Worm (Caenorhabditis elegans) whole organism, L4 larva: ENCODE measurements around the gene dml-1.
A peak's percentile ranks its signal among the peaks of the same experiment; 100 is the strongest.
"Not testable (repeated sequence)": the region's sequence is repeated elsewhere in the genome, so short reads cannot be mapped to it uniquely, and the experiment has no call there.

Experiments
- D1046.2 ChIP-seq: fragments of 200-800 bp; sonication (Bioruptor generic); IDR thresholded peaks from 2 replicates; pipeline ENCODE4 v1.3.6; 2022; ENCODE audit warnings: missing genetic modification characterization, missing compliant biosample characterization
- F37D6.2 ChIP-seq: sonication (generic microtip); optimal IDR thresholded peaks from 2 replicates; lab custom pipeline; 2016; ENCODE audit warnings: mild to moderate bottlenecking, missing genetic modification characterization, missing compliant biosample characterization
- F49E8.2 ChIP-seq: sonication (generic microtip); optimal IDR thresholded peaks from 2 replicates; lab custom pipeline; 2016; ENCODE audit warnings: missing compliant biosample characterization, mild to moderate bottlenecking, missing genetic modification characterization, borderline replicate concordance
- R02D3.7 ChIP-seq: fragments of 150-350 bp; sonication (generic microtip); optimal IDR thresholded peaks from 3 replicates; lab custom pipeline; 2014; ENCODE audit warnings: missing biosample characterization, missing genetic modification characterization
- T20F7.1 ChIP-seq: fragments of 200-800 bp; sonication (Bioruptor generic); optimal IDR thresholded peaks from 2 replicates; lab custom pipeline; 2018; ENCODE audit warnings: mild to moderate bottlenecking, missing genetic modification characterization, missing compliant biosample characterization
- T26A8.4 ChIP-seq: fragments of 200-800 bp; sonication (Bioruptor generic); IDR thresholded peaks from 2 replicates; pipeline ENCODE4 v1.3.6; 2022; ENCODE audit warnings: missing genetic modification characterization, missing compliant biosample characterization
- Y48G9A.11 ChIP-seq: fragments of 200-800 bp; sonication (Bioruptor generic); IDR thresholded peaks from 2 replicates; pipeline ENCODE4 v1.3.6; 2022; ENCODE audit warnings: missing genetic modification reagents, missing genetic modification characterization, missing compliant biosample characterization
- Y5F2A.4 ChIP-seq: fragments of 200-800 bp; sonication (Bioruptor generic); optimal IDR thresholded peaks from 2 replicates; lab custom pipeline; 2018; ENCODE audit warnings: mild to moderate bottlenecking, missing genetic modification characterization, missing compliant biosample characterization
- ZK337.2 ChIP-seq: fragments of 200-800 bp; sonication (Bioruptor generic); IDR thresholded peaks from 2 replicates; pipeline ENCODE4 v1.3.6; 2022; ENCODE audit warnings: missing genetic modification reagents, missing genetic modification characterization, missing compliant biosample characterization
- aha-1 ChIP-seq: fragments of 150-350 bp; peaks from one replicate; lab custom pipeline; 2014; ENCODE audit warnings: missing biosample characterization, missing genetic modification characterization
- arid-1 ChIP-seq: fragments of 200-800 bp; sonication (Bioruptor generic); conservative IDR thresholded peaks from 2 replicates; pipeline ENCODE4 v1.3.6; 2022; ENCODE audit warnings: missing genetic modification reagents, missing genetic modification characterization, missing compliant biosample characterization
- ceh-20 ChIP-seq: fragments of 200-800 bp; sonication (Bioruptor generic); IDR thresholded peaks from 2 replicates; pipeline ENCODE4 v1.3.6; 2022; ENCODE audit warnings: missing genetic modification reagents, missing genetic modification characterization, missing compliant biosample characterization
- cey-2 ChIP-seq: sonication (generic microtip); optimal IDR thresholded peaks from 3 replicates; lab custom pipeline; 2017; ENCODE audit warnings: missing genetic modification characterization, mild to moderate bottlenecking, missing compliant biosample characterization, antibody characterized with exemption, borderline replicate concordance; ENCODE audit not compliant: insufficient read depth
- ctbp-1 ChIP-seq: fragments of 200-800 bp; sonication (Bioruptor generic); IDR thresholded peaks from 2 replicates; pipeline ENCODE4 v1.3.6; 2022; ENCODE audit warnings: missing genetic modification reagents, missing genetic modification characterization, missing compliant biosample characterization
- daf-16 ChIP-seq, 3 experiments: sonication (generic microtip); optimal IDR thresholded peaks; 2 replicates each; lab custom pipeline; 2016 to 2017; ENCODE audit warnings: missing genetic modification characterization in 3 of 3, missing genetic modification reagents in 3 of 3, mild to moderate bottlenecking in 2 of 3, missing compliant biosample characterization in 2 of 3, missing biosample characterization in 1 of 3, moderate library complexity in 1 of 3
- dmd-6 ChIP-seq: fragments of 200-800 bp; sonication (Bioruptor generic); IDR thresholded peaks from 2 replicates; pipeline ENCODE4 v1.3.6; 2022; ENCODE audit warnings: missing genetic modification reagents, missing genetic modification characterization, missing compliant biosample characterization
- dmd-9 ChIP-seq: fragments of 200-800 bp; sonication (Bioruptor generic); IDR thresholded peaks from 2 replicates; pipeline ENCODE4 v1.3.6; 2022; ENCODE audit warnings: missing genetic modification reagents, missing genetic modification characterization, missing compliant biosample characterization
- dpl-1 ChIP-seq: fragments of 150-350 bp; optimal IDR thresholded peaks from 2 replicates; lab custom pipeline; 2014; ENCODE audit warnings: missing biosample characterization, missing genetic modification reagents, missing genetic modification characterization
- dve-1 ChIP-seq: sonication (generic microtip); optimal IDR thresholded peaks from 2 replicates; lab custom pipeline; 2017; ENCODE audit warnings: antibody characterized with exemption, mild to moderate bottlenecking, missing genetic modification characterization, missing compliant biosample characterization; ENCODE audit not compliant: insufficient read depth
- fos-1 ChIP-seq: fragments of 150-350 bp; optimal IDR thresholded peaks from 2 replicates; lab custom pipeline; 2014; ENCODE audit warnings: missing biosample characterization, missing genetic modification characterization
- hlh-11 ChIP-seq: fragments of 200-800 bp; sonication (Bioruptor generic); optimal IDR thresholded peaks from 2 replicates; lab custom pipeline; 2018; ENCODE audit warnings: mild to moderate bottlenecking, missing genetic modification characterization, missing compliant biosample characterization
- lin-38 ChIP-seq: fragments of 200-800 bp; sonication (Bioruptor generic); IDR thresholded peaks from 2 replicates; pipeline ENCODE4 v1.3.6; 2022; ENCODE audit warnings: missing genetic modification reagents, missing genetic modification characterization, missing compliant biosample characterization
- lsy-2 ChIP-seq, 2 experiments: fragments of 150-350 bp in 1 of 2; sonication (generic microtip) in 1 of 2; optimal IDR thresholded peaks; 2 replicates each; lab custom pipeline; 2014 to 2017; ENCODE audit warnings: missing biosample characterization in 2 of 2, missing genetic modification characterization in 2 of 2
- madf-9 ChIP-seq: fragments of 200-800 bp; sonication (Bioruptor generic); conservative IDR thresholded peaks from 2 replicates; pipeline ENCODE4 v1.3.6; 2022; ENCODE audit warnings: missing genetic modification reagents, missing genetic modification characterization, missing compliant biosample characterization
- mes-2 ChIP-seq: sonication (generic microtip); optimal IDR thresholded peaks from 2 replicates; lab custom pipeline; 2016; ENCODE audit warnings: missing genotype, mild to moderate bottlenecking, missing genetic modification characterization, missing compliant biosample characterization; ENCODE audit not compliant: poor library complexity, severe bottlenecking
- nhr-10 ChIP-seq: fragments of 150-350 bp; optimal IDR thresholded peaks from 2 replicates; lab custom pipeline; 2014; ENCODE audit warnings: missing biosample characterization, missing genetic modification characterization
- nhr-28 ChIP-seq: fragments of 150-350 bp; optimal IDR thresholded peaks from 2 replicates; lab custom pipeline; 2014; ENCODE audit warnings: missing biosample characterization, missing genetic modification characterization
- nhr-41 ChIP-seq: fragments of 200-800 bp; sonication (Bioruptor generic); IDR thresholded peaks from 2 replicates; pipeline ENCODE4 v1.3.6; 2022; ENCODE audit warnings: missing genetic modification reagents, missing genetic modification characterization, missing compliant biosample characterization
- nhr-42 ChIP-seq: fragments of 200-800 bp; sonication (Bioruptor generic); IDR thresholded peaks from 2 replicates; pipeline ENCODE4 v1.3.6; 2022; ENCODE audit warnings: missing genetic modification characterization, missing compliant biosample characterization
- php-3 ChIP-seq: fragments of 200-800 bp; sonication (Bioruptor generic); IDR thresholded peaks from 2 replicates; pipeline ENCODE4 v1.3.6; 2022; ENCODE audit warnings: missing genetic modification reagents, missing genetic modification characterization, missing compliant biosample characterization
- sdz-12 ChIP-seq: fragments of 200-800 bp; sonication (Bioruptor generic); optimal IDR thresholded peaks from 2 replicates; lab custom pipeline; 2018; ENCODE audit warnings: mild to moderate bottlenecking, missing genetic modification characterization, missing compliant biosample characterization
- skn-1 ChIP-seq: fragments of 150-350 bp; optimal IDR thresholded peaks from 2 replicates; lab custom pipeline; 2014; ENCODE audit warnings: missing biosample characterization, missing genetic modification characterization
- spr-1 ChIP-seq: sonication (generic microtip); optimal IDR thresholded peaks from 2 replicates; lab custom pipeline; 2016; ENCODE audit warnings: mild to moderate bottlenecking, missing genetic modification characterization, missing compliant biosample characterization
- spr-3 ChIP-seq: fragments of 200-800 bp; sonication (Bioruptor generic); optimal IDR thresholded peaks from 2 replicates; lab custom pipeline; 2018; ENCODE audit warnings: mild to moderate bottlenecking, missing genetic modification characterization, missing compliant biosample characterization
- tra-1 ChIP-seq: fragments of 200-800 bp; sonication (Bioruptor generic); IDR thresholded peaks from 2 replicates; pipeline ENCODE4 v1.3.6; 2022; ENCODE audit warnings: missing genetic modification reagents, missing genetic modification characterization, missing compliant biosample characterization
- unc-62 ChIP-seq, 3 experiments: fragments of 150-350 bp in 1 of 3; sonication (generic microtip); optimal IDR thresholded peaks in 2 of 3; peaks in 1 of 3; 1 replicate in 1 of 3; 2 replicates in 2 of 3; lab custom pipeline; 2014 to 2017; ENCODE audit warnings: missing biosample characterization in 3 of 3, missing genetic modification characterization in 3 of 3, missing genetic modification reagents in 3 of 3, missing genotype in 1 of 3
- zip-11 ChIP-seq: fragments of 200-800 bp; sonication (Bioruptor generic); IDR thresholded peaks from 2 replicates; pipeline ENCODE4 v1.3.6; 2022; ENCODE audit warnings: missing genetic modification characterization, missing compliant biosample characterization

Gene dml-1

ce11 chrIV:2892395-2892786, 5.6 kb downstream of the dml-1 start, which contains the start of gene Y54G2A.18:
TSS of gene Y54G2A.18 (minus strand) at chrIV:2892495.
- TF ChIP-seq fos-1, result no peak
- no peak for TF ChIP-seq daf-16 (GFP tag; optimal IDR thresholded peaks at IDR 0.05; lab: Kevin White, UChicago)
- TF ChIP-seq daf-16 (tag; optimal IDR thresholded peaks at IDR 0.05; lab: Kevin White, UChicago), result peak; percentile 83
- TF ChIP-seq unc-62 (GFP tag; optimal IDR thresholded peaks at IDR 0.05 in 1 of 2; lab: Kevin White, UChicago), result peak in 1 of 2 experiments; percentile 28
- TF ChIP-seq unc-62 (tag; optimal IDR thresholded peaks at IDR 0.05; lab: Kevin White, UChicago), result no peak
- TF ChIP-seq hlh-11, result peak; percentile 1
- TF ChIP-seq madf-9 (GFP tag; lab: Robert Waterston, UW), result no peak
- no peak for TF ChIP-seq F49E8.2
- TF ChIP-seq dve-1 (tag; lab: Kevin White, UChicago), result peak; percentile 39
- 0 out of 2 replicates have a peak, but pooled peaks have one; percentile 20 for TF ChIP-seq lin-38 (GFP tag; lab: Robert Waterston, UW)
- TF ChIP-seq nhr-28, result peak; percentile 22
- no peak for TF ChIP-seq nhr-41
- TF ChIP-seq zip-11 (GFP tag; lab: Robert Waterston, UW), result no peak
- peak; percentile 14; the same call in 1 of the 2 replicates for TF ChIP-seq dmd-6 (GFP tag; lab: Robert Waterston, UW)

ce11 chrIV:2892787-2893485, 6.2 kb downstream of the dml-1 start:
- peak; percentile 5 for TF ChIP-seq mes-2 (tag; lab: Kevin White, UChicago)
- TF ChIP-seq daf-16 (GFP tag; optimal IDR thresholded peaks at IDR 0.05; lab: Kevin White, UChicago), result no peak
- peak; percentile 10 for TF ChIP-seq daf-16 (tag; optimal IDR thresholded peaks at IDR 0.05; lab: Kevin White, UChicago)
- TF ChIP-seq aha-1 (tag; lab: Kevin White, UChicago), result no peak
- TF ChIP-seq skn-1, result no peak
- TF ChIP-seq php-3 (GFP tag; lab: Robert Waterston, UW), result no peak
- TF ChIP-seq R02D3.7 (tag; lab: Kevin White, UChicago), result no peak
- no peak for TF ChIP-seq spr-1 (tag; lab: Kevin White, UChicago)

- TF ChIP-seq Y5F2A.4 (GFP tag; lab: Kevin White, UChicago) (no peak), Y48G9A.11 (0 out of 2 replicates have a peak, but pooled peaks have one; percentile 32), lin-38 (GFP tag; lab: Robert Waterston, UW) (peak; percentile 31; the same call in 1 of the 2 replicates), cey-2 (tag; lab: Kevin White, UChicago) (no peak), F49E8.2 (peak; percentile 4), tra-1 (no peak)
These were observed 6.7 kb downstream of the dml-1 start for ce11 chrIV:2893486-2893842.

DNA sequence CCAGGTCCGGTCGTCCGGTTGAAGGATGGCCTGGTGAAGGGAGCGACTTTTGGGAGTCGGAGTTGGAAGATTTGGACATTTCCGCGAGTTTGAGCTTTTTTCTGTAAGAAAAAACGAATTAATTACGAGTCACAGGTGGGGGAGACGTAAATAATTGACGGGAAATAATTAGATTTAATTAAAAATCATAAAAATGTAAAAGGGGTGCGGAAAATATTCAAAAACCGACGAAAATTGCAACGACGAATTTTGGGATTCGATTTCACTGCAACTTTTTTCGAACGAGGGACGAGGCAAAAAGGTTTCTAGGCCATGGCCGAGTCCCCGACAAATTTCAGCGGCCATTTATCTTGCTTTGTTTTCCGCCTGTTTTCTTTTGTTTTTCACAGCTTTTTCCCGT, 7.9 kb downstream of the dml-1 start, which contains the start of gene Y54G2A.19:
Gene Y54G2A.19, minus strand, starts transcription at position 101 of the 400 bp plus-strand sequence.
- TF ChIP-seq sdz-12; spr-3 (GFP tag; lab: Kevin White, UChicago); nhr-10 (tag; lab: Kevin White, UChicago): not testable (repeated sequence)
- TF ChIP-seq, all 104 proteins: peak for 0; not testable (repeated sequence) for 104

DNA sequence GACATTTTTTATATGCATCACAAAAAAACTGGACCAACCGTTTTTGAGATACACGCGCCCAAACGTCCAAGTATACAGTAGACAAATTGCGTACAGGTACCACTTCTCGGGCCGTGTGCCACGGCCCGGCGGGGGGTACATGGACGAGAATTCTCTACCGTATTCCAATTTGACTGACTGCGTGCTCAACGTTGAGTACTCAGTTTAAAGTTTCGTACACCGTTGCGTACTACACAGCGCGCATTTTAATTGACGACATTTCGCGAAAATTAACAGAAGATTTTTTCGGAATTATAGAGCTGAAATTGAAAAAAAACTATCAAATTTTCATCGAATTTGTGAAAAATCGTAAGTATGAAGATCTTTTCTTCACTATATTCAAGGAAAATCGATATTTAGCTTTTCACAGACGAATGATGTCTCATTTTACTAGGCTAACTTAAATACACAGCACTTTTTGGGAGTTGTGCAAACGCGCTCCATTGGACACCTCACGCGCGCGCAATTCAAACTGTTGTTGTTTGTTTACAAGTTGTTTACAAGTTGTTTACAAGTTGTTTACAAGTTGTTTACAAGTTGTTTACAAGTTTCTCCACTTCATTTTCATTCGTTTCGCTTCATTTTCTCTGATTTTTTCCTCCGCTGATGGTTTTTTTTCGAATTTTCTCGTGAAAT, 9.4 kb downstream of the dml-1 start:
- peak in 1 of 2 experiments; percentile 77 for TF ChIP-seq lsy-2 (tag; optimal IDR thresholded peaks at IDR 0.05; lab: Kevin White, UChicago)
- peak; percentile 45; the same call in 1 of the 2 replicates for TF ChIP-seq arid-1
- TF ChIP-seq nhr-42 (GFP tag; lab: Robert Waterston, UW), result peak; percentile 80
- peak; percentile 56; the same call in 1 of the 2 replicates for TF ChIP-seq ceh-20 (GFP tag; lab: Robert Waterston, UW)
- peak; percentile 48 for TF ChIP-seq dmd-6 (GFP tag; lab: Robert Waterston, UW)
- peak; percentile 59; the same call in 1 of the 2 replicates for TF ChIP-seq madf-9 (GFP tag; lab: Robert Waterston, UW)
- not testable (repeated sequence) for TF ChIP-seq daf-16 (GFP tag; optimal IDR thresholded peaks at IDR 0.05; lab: Kevin White, UChicago)
- TF ChIP-seq daf-16 (tag; optimal IDR thresholded peaks at IDR 0.05; lab: Kevin White, UChicago), result peak; percentile 26
- peak; percentile 79 for TF ChIP-seq T26A8.4 (GFP tag; lab: Robert Waterston, UW)
- 0 out of 2 replicates have a peak, but pooled peaks have one; percentile 6 for TF ChIP-seq php-3 (GFP tag; lab: Robert Waterston, UW)
- TF ChIP-seq ZK337.2 (GFP tag; lab: Robert Waterston, UW), result peak; percentile 83
- TF ChIP-seq D1046.2, result peak; percentile 47; the same call in 1 of the 2 replicates
- TF ChIP-seq dmd-9 (GFP tag; lab: Robert Waterston, UW), result peak; percentile 90
- TF ChIP-seq tra-1, result 0 out of 2 replicates have a peak, but pooled peaks have one; percentile 44
- peak; percentile 75 for TF ChIP-seq T20F7.1 (GFP tag; lab: Kevin White, UChicago)
- peak; percentile 31; the same call in 1 of the 2 replicates for TF ChIP-seq ctbp-1 (GFP tag; lab: Robert Waterston, UW)
- TF ChIP-seq Y48G9A.11, result peak; percentile 58
- TF ChIP-seq F37D6.2 (tag; lab: Kevin White, UChicago), result peak; percentile 72
- peak; percentile 30 for TF ChIP-seq dpl-1 (GFP tag; lab: Kevin White, UChicago)
